Worm (Caenorhabditis elegans) whole organism, L3 larva: ENCODE measurements around the gene clec-230.

Source experiments
- aly-2 ChIP-seq: fragments of 150-350 bp; optimal IDR thresholded peaks from 2 replicates; lab custom pipeline; 2014; ENCODE audit warnings: missing biosample characterization, missing genetic modification characterization
- ama-1 ChIP-seq: fragments of 150-350 bp; optimal IDR thresholded peaks from 2 replicates; lab custom pipeline; 2018
- ceh-16 ChIP-seq: sonication (generic microtip); optimal IDR thresholded peaks from 2 replicates; lab custom pipeline; 2017; ENCODE audit warnings: missing biosample characterization, missing genetic modification characterization
- ceh-28 ChIP-seq: fragments of 150-350 bp; optimal IDR thresholded peaks from 2 replicates; lab custom pipeline; 2014; ENCODE audit warnings: missing biosample characterization, missing genetic modification reagents, missing genetic modification characterization
- ceh-82 ChIP-seq: fragments of 150-350 bp; optimal IDR thresholded peaks from 2 replicates; lab custom pipeline; 2014; ENCODE audit warnings: missing biosample characterization, missing genetic modification characterization
- egl-5 ChIP-seq: fragments of 150-350 bp; optimal IDR thresholded peaks from 2 replicates; lab custom pipeline; 2017; ENCODE audit warnings: missing biosample characterization, missing genetic modification reagents, missing genetic modification characterization, inconsistent platforms
- elt-2 ChIP-seq: sonication (generic microtip); optimal IDR thresholded peaks from 2 replicates; lab custom pipeline; 2016; ENCODE audit warnings: missing genetic modification reagents, mild to moderate bottlenecking, missing genetic modification characterization, missing compliant biosample characterization
- elt-3 ChIP-seq, 3 experiments: fragments of 150-350 bp in 1 of 3; sonication (generic microtip) in 2 of 3; optimal IDR thresholded peaks; 2 replicates in 2 of 3; 4 replicates in 1 of 3; lab custom pipeline; 2014 to 2017; ENCODE audit warnings: missing biosample characterization in 3 of 3, missing genetic modification characterization in 3 of 3
- eor-1 ChIP-seq, 2 experiments: fragments of 150-350 bp; optimal IDR thresholded peaks; 2 replicates each; lab custom pipeline; 2014 to 2018; ENCODE audit warnings: missing biosample characterization in 2 of 2, missing genetic modification characterization in 2 of 2
- fkh-2 ChIP-seq: fragments of 150-350 bp; optimal IDR thresholded peaks from 2 replicates; lab custom pipeline; 2014; ENCODE audit warnings: missing biosample characterization, missing genetic modification reagents, missing genetic modification characterization
- fos-1 ChIP-seq: fragments of 150-350 bp; optimal IDR thresholded peaks from 2 replicates; lab custom pipeline; 2014; ENCODE audit warnings: missing biosample characterization, missing genetic modification characterization
- jun-1 ChIP-seq: fragments of 150-350 bp; optimal IDR thresholded peaks from 2 replicates; lab custom pipeline; 2014; ENCODE audit warnings: missing biosample characterization, missing genetic modification reagents, missing genetic modification characterization
- lin-15B ChIP-seq: fragments of 150-350 bp; optimal IDR thresholded peaks from 2 replicates; lab custom pipeline; 2014; ENCODE audit warnings: missing biosample characterization, missing genetic modification characterization
- lin-39 ChIP-seq: fragments of 150-350 bp; optimal IDR thresholded peaks from 2 replicates; lab custom pipeline; 2018; ENCODE audit warnings: missing biosample characterization, missing genetic modification reagents, missing genetic modification characterization
- mdl-1 ChIP-seq: fragments of 150-350 bp; optimal IDR thresholded peaks from 2 replicates; lab custom pipeline; 2014; ENCODE audit warnings: missing biosample characterization, missing genetic modification characterization
- mml-1 ChIP-seq: fragments of 150-350 bp; sonication (generic microtip); optimal IDR thresholded peaks from 3 replicates; lab custom pipeline; 2014; ENCODE audit warnings: missing biosample characterization, missing genetic modification characterization
- nhr-11 ChIP-seq: fragments of 150-350 bp; optimal IDR thresholded peaks from 2 replicates; lab custom pipeline; 2014; ENCODE audit warnings: missing biosample characterization, missing genetic modification characterization
- nhr-12 ChIP-seq: fragments of 150-350 bp; optimal IDR thresholded peaks from 2 replicates; lab custom pipeline; 2014; ENCODE audit warnings: missing biosample characterization, missing genetic modification characterization
- nhr-23 ChIP-seq: fragments of 150-350 bp; optimal IDR thresholded peaks from 2 replicates; lab custom pipeline; 2014; ENCODE audit warnings: missing biosample characterization, missing genetic modification reagents, missing genetic modification characterization
- nhr-237 ChIP-seq: fragments of 150-350 bp; optimal IDR thresholded peaks from 2 replicates; lab custom pipeline; 2014; ENCODE audit warnings: missing biosample characterization, missing genetic modification characterization
- nhr-25 ChIP-seq: sonication (generic microtip); optimal IDR thresholded peaks from 2 replicates; lab custom pipeline; 2017; ENCODE audit warnings: missing biosample characterization, missing genetic modification characterization
- nhr-28 ChIP-seq: fragments of 150-350 bp; optimal IDR thresholded peaks from 2 replicates; lab custom pipeline; 2014; ENCODE audit warnings: missing biosample characterization, missing genetic modification characterization
- nhr-43 ChIP-seq: sonication (generic microtip); optimal IDR thresholded peaks from 2 replicates; lab custom pipeline; 2016; ENCODE audit warnings: mild to moderate bottlenecking, missing genetic modification characterization, missing compliant biosample characterization; ENCODE audit not compliant: poor library complexity, severe bottlenecking
- nhr-67 ChIP-seq: fragments of 150-350 bp; optimal IDR thresholded peaks from 2 replicates; lab custom pipeline; 2014; ENCODE audit warnings: missing biosample characterization, missing genetic modification characterization
- pha-4 ChIP-seq: fragments of 150-350 bp; optimal IDR thresholded peaks from 2 replicates; lab custom pipeline; 2014; ENCODE audit warnings: missing biosample characterization, missing genetic modification reagents, missing genetic modification characterization
- sea-2 ChIP-seq: fragments of 150-350 bp; sonication (generic microtip); optimal IDR thresholded peaks from 4 replicates; lab custom pipeline; 2014; ENCODE audit warnings: missing biosample characterization, missing genetic modification reagents, missing genetic modification characterization
- skn-1 ChIP-seq: fragments of 150-350 bp; optimal IDR thresholded peaks from 2 replicates; lab custom pipeline; 2014; ENCODE audit warnings: missing biosample characterization, missing genetic modification characterization
- snpc-4 ChIP-seq: fragments of 150-350 bp; optimal IDR thresholded peaks from 2 replicates; lab custom pipeline; 2014; ENCODE audit warnings: missing biosample characterization, missing genetic modification characterization
- tbx-2 ChIP-seq: sonication (generic microtip); optimal IDR thresholded peaks from 2 replicates; lab custom pipeline; 2016; ENCODE audit warnings: mild to moderate bottlenecking, missing genetic modification characterization, missing compliant biosample characterization
- unc-39 ChIP-seq: sonication (generic microtip); optimal IDR thresholded peaks from 4 replicates; lab custom pipeline; 2017; ENCODE audit warnings: missing biosample characterization, missing genetic modification characterization
- ztf-11 ChIP-seq: fragments of 150-350 bp; optimal IDR thresholded peaks from 2 replicates; lab custom pipeline; 2014; ENCODE audit warnings: missing biosample characterization, missing genetic modification characterization

clec-230 gene

ce11 chrV:15349044-15349443 lies at the start of gene clec-230:
TSS of gene clec-230 (minus strand) at chrV:15349144.
- TF ChIP-seq lin-39 (tag; lab: Kevin White, UChicago) (no peak), mml-1 (tag; lab: Kevin White, UChicago) (no peak)

DNA sequence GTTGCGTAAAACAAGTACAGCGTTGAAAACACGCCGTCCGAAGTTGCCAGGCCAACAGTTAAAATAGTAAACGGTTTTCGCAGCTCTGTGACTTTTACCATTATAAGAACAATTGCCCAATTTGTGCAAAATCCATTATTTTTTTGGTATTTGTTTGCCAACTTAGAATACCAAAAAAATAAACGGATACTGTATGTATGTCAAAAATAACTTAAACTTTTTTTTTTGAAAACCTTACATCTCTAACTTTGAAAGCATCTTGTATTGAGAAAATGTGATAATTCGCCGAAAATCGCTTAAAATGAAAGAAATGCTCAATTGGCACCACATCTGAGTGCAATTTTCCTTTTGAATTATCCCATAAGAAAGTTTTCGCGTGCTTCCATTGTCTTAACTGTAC lies 49.8 kb upstream of the clec-230 start, which contains the start of gene fbxa-199:
Gene fbxa-199 (minus strand): TSS at position 101 of the 400 bp plus-strand sequence.
- no peak for TF ChIP-seq nhr-25 (tag; lab: Kevin White, UChicago)
- TF ChIP-seq ceh-28 (tag; lab: Kevin White, UChicago), result no peak
- no peak for TF ChIP-seq fos-1
- TF ChIP-seq, all 47 proteins: peak for 0

ce11 chrV:15397139-15397538 lies 48.2 kb upstream of the clec-230 start:
- TF ChIP-seq nhr-67 (tag; lab: Kevin White, UChicago) (no peak), nhr-43 (tag; lab: Kevin White, UChicago) (no peak), sea-2 (GFP tag; lab: Kevin White, UChicago) (no peak), nhr-12 (no peak), snpc-4 (tag; lab: Kevin White, UChicago) (no peak)

- TF ChIP-seq fkh-2 (tag; lab: Kevin White, UChicago), result no peak
- TF ChIP-seq eor-1 (tag; optimal IDR thresholded peaks at IDR 0.05; lab: Kevin White, UChicago), result no peak
- TF ChIP-seq nhr-43 (tag; lab: Kevin White, UChicago), result no peak
- no peak for TF ChIP-seq ztf-11 (tag; lab: Kevin White, UChicago)
- TF ChIP-seq unc-39 (tag; lab: Kevin White, UChicago), result no peak
- TF ChIP-seq elt-3 (tag; optimal IDR thresholded peaks at IDR 0.05; lab: Kevin White, UChicago), result no peak
- TF ChIP-seq ceh-16 (tag; lab: Kevin White, UChicago), result no peak
- no peak for TF ChIP-seq pha-4 (tag; lab: Kevin White, UChicago)
- no peak for TF ChIP-seq ama-1
- TF ChIP-seq nhr-28, result no peak
Observed at ce11 chrV:15395347-15395746, 46.4 kb upstream of the clec-230 start, which contains the start of gene cyb-3. TSS of gene cyb-3 (plus strand) at chrV:15395696.

- TF ChIP-seq elt-2 (tag; lab: Kevin White, UChicago), result peak; percentile 4
- TF ChIP-seq fkh-2 (tag; lab: Kevin White, UChicago), result no peak
- TF ChIP-seq unc-39 (tag; lab: Kevin White, UChicago), result no peak
- TF ChIP-seq lin-15B, result peak; percentile 41
- TF ChIP-seq pha-4 (tag; lab: Kevin White, UChicago), result peak; percentile 6
Observed at ce11 chrV:15394906-15395305, 46.0 kb upstream of the clec-230 start, which contains the start of gene T06E6.1. TSS of gene T06E6.1 (minus strand) at chrV:15394961.

DNA sequence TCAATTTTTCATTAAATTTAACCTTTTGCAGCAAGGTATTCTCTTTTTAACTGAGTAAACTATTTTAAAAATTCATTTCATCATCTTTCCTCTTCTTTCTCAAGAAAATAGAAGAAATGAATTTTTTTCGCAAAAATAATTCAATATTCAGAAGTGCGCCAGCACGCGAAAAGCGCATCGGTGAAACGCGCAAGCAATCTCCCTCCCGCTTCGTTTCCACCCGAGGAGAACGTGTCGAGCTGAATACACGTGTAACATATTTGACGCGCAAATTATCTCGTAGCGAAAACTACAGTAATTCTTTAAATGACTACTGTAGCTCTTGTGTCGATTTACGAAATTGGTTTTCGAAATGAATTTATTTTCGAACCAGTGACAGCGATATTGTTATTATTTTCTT lies 43.1 kb upstream of the clec-230 start:
- TF ChIP-seq elt-2 (tag; lab: Kevin White, UChicago) (no peak), mdl-1 (tag; lab: Kevin White, UChicago) (no peak), nhr-237 (no peak), egl-5 (tag; lab: Kevin White, UChicago) (no peak), skn-1 (tag; lab: Kevin White, UChicago) (no peak), nhr-11 (no peak), unc-39 (tag; lab: Kevin White, UChicago) (no peak), ceh-82 (tag; lab: Kevin White, UChicago) (no peak), nhr-23 (no peak), lin-39 (tag; lab: Kevin White, UChicago) (no peak), tbx-2 (tag; lab: Kevin White, UChicago) (no peak), nhr-28 (no peak), aly-2 (tag; lab: Kevin White, UChicago) (no peak), lin-15B (no peak), jun-1 (tag; lab: Kevin White, UChicago) (no peak)
